Fruit fly (Drosophila melanogaster) whole organism: ENCODE data around the gene CG11839.

Experiments used
- CG8478 ChIP-seq: fragments of >200 bp; optimal IDR thresholded peaks from 2 replicates; lab custom pipeline; 2018; ENCODE audit warnings: inconsistent platforms
- Dll ChIP-seq: fragments of >200 bp; optimal IDR thresholded peaks from 2 replicates; lab custom pipeline; 2017
- EcR ChIP-seq, 2 experiments: fragments of >200 bp; optimal IDR thresholded peaks; 2 replicates each; lab custom pipeline; 2017; ENCODE audit warnings: missing biosample characterization in 2 of 2, missing genetic modification characterization in 2 of 2, missing genetic modification reagents in 2 of 2
- pan ChIP-seq: fragments of >200 bp; optimal IDR thresholded peaks from 2 replicates; lab custom pipeline; 2017
- psq ChIP-seq: fragments of >200 bp; optimal IDR thresholded peaks from 2 replicates; lab custom pipeline; 2017
- usp ChIP-seq: fragments of >200 bp; optimal IDR thresholded peaks from 2 replicates; lab custom pipeline; 2017; ENCODE audit warnings: missing biosample characterization, missing genetic modification characterization, mixed read lengths

DNA sequence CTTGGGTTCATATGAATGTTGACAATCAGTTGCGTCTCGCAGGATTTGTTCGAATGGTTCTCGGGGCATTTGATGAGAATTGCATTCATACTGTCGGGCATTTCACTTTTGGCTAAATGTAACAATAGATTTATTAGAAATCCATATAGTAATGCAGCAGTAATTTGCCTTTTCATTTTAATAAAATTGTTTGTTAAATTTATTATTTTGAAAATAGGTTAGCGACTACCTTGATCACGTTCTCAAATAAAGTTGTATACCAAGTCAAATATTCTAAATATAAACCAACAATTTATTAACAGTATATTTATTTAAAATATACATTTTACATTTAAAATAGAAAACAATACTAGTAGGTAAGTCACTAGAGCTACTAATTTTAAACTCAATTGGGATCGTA, 39.2 kb downstream of the CG11839 start, which contains the start of gene CG34027:
- no peak for TF ChIP-seq usp
- no peak for TF ChIP-seq CG8478
- TF ChIP-seq psq (lab: Kevin White, UChicago), result no peak
- TF ChIP-seq pan, result no peak
- TF ChIP-seq EcR (GFP tag; optimal IDR thresholded peaks at IDR 0.05; lab: Kevin White, UChicago), result no peak
- TF ChIP-seq Dll (lab: Kevin White, UChicago), result no peak
